Fruit fly (Drosophila melanogaster) whole organism, prepupa: ENCODE data around the gene GAPsec.

ENCODE experiments used
- Blimp-1 ChIP-seq: fragments of 200-800 bp; sonication (Bioruptor generic); optimal IDR thresholded peaks from 3 replicates; lab custom pipeline; 2017; ENCODE audit warnings: missing biosample characterization, missing genetic modification characterization, mild to moderate bottlenecking, moderate library complexity, missing genetic modification reagents
- CG11902 ChIP-seq: fragments of 200-800 bp; sonication (Bioruptor generic); optimal IDR thresholded peaks from 3 replicates; lab custom pipeline; 2016; ENCODE audit warnings: missing biosample characterization, missing genetic modification characterization
- CG15336 ChIP-seq: fragments of 200-800 bp; sonication (Bioruptor generic); IDR thresholded peaks from 2 replicates; pipeline ENCODE4 v1.3.6; 2022; ENCODE audit warnings: missing biosample characterization, missing genetic modification characterization
- CG16779 ChIP-seq: fragments of 200-800 bp; sonication (Bioruptor generic); optimal IDR thresholded peaks from 3 replicates; lab custom pipeline; 2017; ENCODE audit warnings: missing biosample characterization, mild to moderate bottlenecking, missing genetic modification characterization
- CG34406 ChIP-seq: fragments of 200-800 bp; sonication (Bioruptor generic); optimal IDR thresholded peaks from 3 replicates; lab custom pipeline; 2016; ENCODE audit warnings: missing biosample characterization, missing genetic modification characterization
- CG3919 ChIP-seq: fragments of 200-800 bp; sonication (Bioruptor generic); optimal IDR thresholded peaks from 3 replicates; lab custom pipeline; 2016; ENCODE audit warnings: missing biosample characterization, missing genetic modification characterization
- CG4318 ChIP-seq: fragments of 200-800 bp; sonication (Bioruptor generic); optimal IDR thresholded peaks from 3 replicates; lab custom pipeline; 2017; ENCODE audit warnings: missing biosample characterization, mild to moderate bottlenecking, missing genetic modification characterization
- CG6163 ChIP-seq: fragments of 200-800 bp; sonication (Bioruptor generic); IDR thresholded peaks from 3 replicates; pipeline ENCODE4 v1.3.6; 2022; ENCODE audit warnings: missing biosample characterization, missing genetic modification characterization
- CG6792 ChIP-seq: fragments of 200-800 bp; sonication (Bioruptor generic); optimal IDR thresholded peaks from 3 replicates; lab custom pipeline; 2016; ENCODE audit warnings: missing biosample characterization, missing genetic modification characterization
- CG6808 ChIP-seq: fragments of 200-800 bp; sonication (Bioruptor generic); optimal IDR thresholded peaks from 3 replicates; lab custom pipeline; 2017; ENCODE audit warnings: missing biosample characterization, missing genetic modification characterization, mild to moderate bottlenecking, moderate library complexity, missing genetic modification reagents
- CG6854 ChIP-seq: fragments of 200-800 bp; sonication (Bioruptor generic); optimal IDR thresholded peaks from 2 replicates; lab custom pipeline; 2017; ENCODE audit warnings: missing biosample characterization, mild to moderate bottlenecking, missing genetic modification characterization
- CG8119 ChIP-seq: fragments of 200-800 bp; sonication (Bioruptor generic); IDR thresholded peaks from 3 replicates; pipeline ENCODE4 v1.3.6; 2022; ENCODE audit warnings: missing biosample characterization, missing genetic modification characterization
- CG9139 ChIP-seq: fragments of 200-800 bp; sonication (Bioruptor generic); optimal IDR thresholded peaks from 3 replicates; lab custom pipeline; 2017; ENCODE audit warnings: missing biosample characterization, mild to moderate bottlenecking, missing genetic modification characterization
- Gug ChIP-seq: fragments of 200-800 bp; sonication (Bioruptor generic); IDR thresholded peaks from 2 replicates; pipeline ENCODE4 v1.3.6; 2022; ENCODE audit warnings: missing biosample characterization, missing genetic modification characterization
- Hr38 ChIP-seq: sonication (Bioruptor generic); optimal IDR thresholded peaks from 2 replicates; lab custom pipeline; 2016; ENCODE audit warnings: missing biosample characterization, missing genetic modification characterization
- Hr4 ChIP-seq: fragments of 200-800 bp; sonication (Bioruptor generic); optimal IDR thresholded peaks from 3 replicates; lab custom pipeline; 2016; ENCODE audit warnings: missing biosample characterization, missing genetic modification characterization
- Smox ChIP-seq: fragments of 200-800 bp; sonication (Bioruptor generic); optimal IDR thresholded peaks from 3 replicates; lab custom pipeline; 2016; ENCODE audit warnings: missing biosample characterization, missing genetic modification characterization
- Sox102F ChIP-seq: fragments of 200-800 bp; sonication (Bioruptor generic); optimal IDR thresholded peaks from 2 replicates; lab custom pipeline; 2016; ENCODE audit warnings: missing biosample characterization, mild to moderate bottlenecking, missing genetic modification characterization
- achi ChIP-seq: fragments of 200-800 bp; sonication (Bioruptor generic); optimal IDR thresholded peaks from 3 replicates; lab custom pipeline; 2016; ENCODE audit warnings: missing biosample characterization, missing genetic modification characterization
- acj6 ChIP-seq: fragments of 200-800 bp; sonication (Bioruptor generic); optimal IDR thresholded peaks from 3 replicates; lab custom pipeline; 2016; ENCODE audit warnings: missing biosample characterization, missing genetic modification characterization
- cyc ChIP-seq: fragments of 200-800 bp; sonication (Bioruptor generic); optimal IDR thresholded peaks from 3 replicates; lab custom pipeline; 2016; ENCODE audit warnings: missing biosample characterization, missing genetic modification characterization
- dsx ChIP-seq: fragments of 200-800 bp; optimal IDR thresholded peaks from 3 replicates; lab custom pipeline; 2019; ENCODE audit warnings: missing biosample characterization, mild to moderate bottlenecking, missing genetic modification characterization, moderate library complexity; ENCODE audit not compliant: poor library complexity, severe bottlenecking
- eg ChIP-seq: fragments of 200-800 bp; sonication (Bioruptor generic); IDR thresholded peaks from 3 replicates; pipeline ENCODE4 v1.3.6; 2022; ENCODE audit warnings: missing biosample characterization, missing genetic modification characterization
- esn ChIP-seq: fragments of 200-800 bp; sonication (Bioruptor generic); optimal IDR thresholded peaks from 2 replicates; lab custom pipeline; 2016; ENCODE audit warnings: missing biosample characterization, mild to moderate bottlenecking, missing genetic modification characterization, moderate library complexity
- fd85E ChIP-seq: fragments of 200-800 bp; sonication (Bioruptor generic); optimal IDR thresholded peaks from 3 replicates; lab custom pipeline; 2016; ENCODE audit warnings: missing biosample characterization, missing genetic modification characterization
- fkh ChIP-seq: fragments of 200-800 bp; sonication (Bioruptor generic); optimal IDR thresholded peaks from 3 replicates; lab custom pipeline; 2017; ENCODE audit warnings: missing biosample characterization, mild to moderate bottlenecking, missing genetic modification characterization, moderate library complexity
- salr ChIP-seq, 2 experiments: fragments of 200-800 bp; sonication (Bioruptor generic); optimal IDR thresholded peaks; 3 replicates each; lab custom pipeline; 2016 to 2018; ENCODE audit warnings: missing biosample characterization in 2 of 2, missing genetic modification characterization in 2 of 2, mild to moderate bottlenecking in 1 of 2
- ss ChIP-seq, 2 experiments: fragments of 200-800 bp; sonication (Bioruptor generic); optimal IDR thresholded peaks; 2 replicates in 1 of 2; 3 replicates in 1 of 2; lab custom pipeline; 2017 to 2018; ENCODE audit warnings: mild to moderate bottlenecking in 2 of 2, missing biosample characterization in 2 of 2, missing genetic modification characterization in 2 of 2, moderate library complexity in 1 of 2
- svp ChIP-seq: fragments of 200-800 bp; sonication (Bioruptor generic); peaks from one replicate; lab custom pipeline; 2016; ENCODE audit warnings: missing biosample characterization, missing genetic modification characterization
- topi ChIP-seq: fragments of 200-800 bp; sonication (Bioruptor generic); optimal IDR thresholded peaks from 3 replicates; lab custom pipeline; 2016; ENCODE audit warnings: missing biosample characterization, missing genetic modification characterization

Gene GAPsec

DNA sequence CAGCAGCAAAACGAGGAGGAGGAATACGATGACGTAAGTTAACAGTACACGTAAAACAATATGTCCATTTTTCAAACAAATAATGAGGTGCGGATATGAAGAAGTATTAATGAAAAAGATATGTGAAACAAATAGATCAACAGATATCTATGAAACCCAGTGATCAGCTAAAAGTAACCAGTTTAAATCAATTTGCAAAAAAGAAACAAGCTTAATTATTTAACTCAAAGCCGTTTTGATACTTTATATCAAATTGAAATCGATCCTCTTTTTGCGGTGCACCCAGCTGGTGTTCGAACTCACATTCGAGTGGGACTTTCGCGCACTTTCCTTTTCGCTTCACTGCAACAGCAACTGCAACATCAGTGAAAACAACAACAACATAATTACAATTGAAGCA is 17.3 kb upstream of the GAPsec start (continued):
- no peak for TF ChIP-seq topi (GFP tag; lab: Kevin White, UChicago)
- no peak for TF ChIP-seq Hr38 (GFP tag; lab: Kevin White, UChicago)
- no peak for TF ChIP-seq fd85E (GFP tag; lab: Kevin White, UChicago)
- no peak for TF ChIP-seq fkh (GFP tag; lab: Kevin White, UChicago)
- peak; percentile 59 for TF ChIP-seq CG15336 (GFP tag; lab: Robert Waterston, UW)
- TF ChIP-seq CG6854 (GFP tag; lab: Kevin White, UChicago), result no peak
- no peak for TF ChIP-seq salr (GFP tag; optimal IDR thresholded peaks at IDR 0.05; lab: Kevin White, UChicago)
- no peak for TF ChIP-seq dsx (GFP tag; lab: Kevin White, UChicago)
- TF ChIP-seq CG6808 (GFP tag; lab: Kevin White, UChicago), result no peak
- peak; percentile 42; the same call in 2 of the 3 replicates for TF ChIP-seq eg
- peak; percentile 85 for TF ChIP-seq Blimp-1 (GFP tag; lab: Kevin White, UChicago)
- peak; percentile 30 for TF ChIP-seq CG4318 (GFP tag; lab: Kevin White, UChicago)
- TF ChIP-seq esn (GFP tag; lab: Kevin White, UChicago), result no peak
- no peak for TF ChIP-seq achi
- TF ChIP-seq CG34406 (GFP tag; lab: Kevin White, UChicago), result no peak

dm6 chr3L:8640139-8640538 is 16.4 kb upstream of the GAPsec start, which contains the start of gene Cpr66D:
Cpr66D (plus strand) TSS chr3L:8640439.
- TF ChIP-seq CG6792 (no peak), Hr4 (GFP tag; lab: Kevin White, UChicago) (peak; percentile 34), Smox (GFP tag; lab: Kevin White, UChicago) (no peak), CG9139 (GFP tag; lab: Kevin White, UChicago) (no peak), CG8119 (GFP tag; lab: Robert Waterston, UW) (0 out of 3 replicates have a peak, but pooled peaks have one; percentile 23), ss (GFP tag; optimal IDR thresholded peaks at IDR 0.05; lab: Kevin White, UChicago) (no peak), CG6163 (no peak), CG16779 (no peak), Sox102F (GFP tag; lab: Kevin White, UChicago) (no peak)
- TF ChIP-seq, all 60 proteins: peak for 2

- TF ChIP-seq ss (GFP tag; optimal IDR thresholded peaks at IDR 0.05; lab: Kevin White, UChicago), result no peak
- peak; percentile 93 for TF ChIP-seq svp (GFP tag; lab: Kevin White, UChicago)
These were observed 10.1 kb upstream of the GAPsec start, which contains the start of gene Cdc6 for dm6 chr3L:8633614-8634325. Cdc6 (minus strand) TSS chr3L:8634069.

DNA sequence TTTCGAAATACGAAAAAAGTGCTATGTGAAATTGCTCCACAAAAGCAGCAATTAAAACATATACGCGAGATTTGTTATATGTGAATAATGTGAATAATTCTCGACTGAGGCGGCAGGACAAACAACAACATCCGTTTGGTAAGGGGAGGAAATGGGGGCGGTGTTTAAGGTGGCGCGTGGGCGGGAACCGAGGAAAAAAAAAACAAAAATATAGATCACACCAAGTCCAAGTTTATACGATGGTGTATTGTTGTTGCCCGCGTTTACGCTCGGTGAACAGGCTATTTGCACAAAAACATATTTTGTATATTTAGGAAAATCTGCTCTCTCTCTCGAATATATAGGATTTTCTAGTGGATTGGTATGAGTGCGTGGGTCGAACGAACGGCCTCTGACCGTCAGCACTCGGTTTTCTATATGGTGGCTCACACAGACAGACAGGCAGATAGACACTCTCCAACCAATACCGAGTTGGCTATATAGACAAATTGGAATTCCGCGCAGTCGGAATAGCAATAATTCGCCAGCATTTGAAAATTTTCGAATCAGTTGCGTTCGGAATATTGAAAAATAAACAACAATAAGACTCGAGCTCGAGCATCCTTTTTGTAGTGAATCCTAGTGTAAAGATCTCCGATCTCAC is 6.1 kb upstream of the GAPsec start:
- TF ChIP-seq CG16779 (no peak), acj6 (GFP tag; lab: Kevin White, UChicago) (no peak), Gug (no peak), CG6808 (GFP tag; lab: Kevin White, UChicago) (no peak), eg (no peak), CG4318 (GFP tag; lab: Kevin White, UChicago) (no peak), CG11902 (GFP tag; lab: Kevin White, UChicago) (no peak), dsx (GFP tag; lab: Kevin White, UChicago) (no peak), CG6854 (GFP tag; lab: Kevin White, UChicago) (no peak), CG3919 (no peak), ss (GFP tag; optimal IDR thresholded peaks at IDR 0.05; lab: Kevin White, UChicago) (no peak), cyc (GFP tag; lab: Kevin White, UChicago) (no peak)

DNA sequence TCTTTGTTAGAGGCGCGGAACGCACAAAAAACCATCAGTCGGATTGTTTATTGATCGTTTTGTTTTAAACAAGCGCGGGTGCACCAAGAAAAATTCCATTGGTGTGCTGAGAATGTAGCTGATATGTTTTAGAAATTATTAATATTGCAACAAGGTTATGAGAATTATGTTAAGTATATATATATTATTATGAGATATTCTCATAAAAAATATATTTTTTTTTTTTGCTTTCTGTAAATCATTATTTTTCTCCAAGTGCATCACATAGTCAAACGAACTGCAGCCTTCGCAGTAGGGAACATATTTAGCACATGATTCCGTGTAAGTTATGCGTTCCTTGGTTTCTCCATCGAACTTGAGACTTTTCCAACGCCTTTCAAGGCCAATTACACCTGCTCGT is 5.3 kb upstream of the GAPsec start:
- no peak for TF ChIP-seq CG6792
- TF ChIP-seq CG6163, result peak; percentile 37; the same call in 1 of the 3 replicates
- 0 out of 3 replicates have a peak, but pooled peaks have one; percentile 20 for TF ChIP-seq eg
